Worm (Caenorhabditis elegans) whole organism, late embryonic: Measurements from ENCODE around the gene H20J04.1.

Source experiments
- F13H6.1 ChIP-seq: sonication (generic microtip); optimal IDR thresholded peaks from 2 replicates; lab custom pipeline; 2016; ENCODE audit warnings: missing genetic modification characterization, missing compliant biosample characterization
- ama-1 ChIP-seq: fragments of 150-350 bp; optimal IDR thresholded peaks from 2 replicates; lab custom pipeline; 2014
- eyg-1 ChIP-seq: sonication (generic microtip); optimal IDR thresholded peaks from 2 replicates; lab custom pipeline; 2016; ENCODE audit warnings: missing genotype, missing genetic modification characterization, missing compliant biosample characterization
- odd-2 ChIP-seq: sonication (generic microtip); optimal IDR thresholded peaks from 2 replicates; lab custom pipeline; 2017; ENCODE audit warnings: antibody characterized with exemption, mild to moderate bottlenecking, missing genetic modification characterization, missing compliant biosample characterization
- sox-4 ChIP-seq: sonication (generic microtip); optimal IDR thresholded peaks from 2 replicates; lab custom pipeline; 2017; ENCODE audit warnings: mild to moderate bottlenecking, missing genetic modification characterization, inconsistent platforms, missing compliant biosample characterization
- unc-3 ChIP-seq, 2 experiments: fragments of 200-800 bp in 1 of 2; sonication (Bioruptor generic) in 1 of 2; sonication (generic microtip) in 1 of 2; conservative IDR thresholded peaks in 1 of 2; optimal IDR thresholded peaks in 1 of 2; 2 replicates each; pipeline versions ENCODE4 v1.3.6 to Lab custom; 2016 to 2022; ENCODE audit warnings: missing compliant biosample characterization in 2 of 2, missing genetic modification characterization in 2 of 2, missing genetic modification reagents in 1 of 2

DNA sequence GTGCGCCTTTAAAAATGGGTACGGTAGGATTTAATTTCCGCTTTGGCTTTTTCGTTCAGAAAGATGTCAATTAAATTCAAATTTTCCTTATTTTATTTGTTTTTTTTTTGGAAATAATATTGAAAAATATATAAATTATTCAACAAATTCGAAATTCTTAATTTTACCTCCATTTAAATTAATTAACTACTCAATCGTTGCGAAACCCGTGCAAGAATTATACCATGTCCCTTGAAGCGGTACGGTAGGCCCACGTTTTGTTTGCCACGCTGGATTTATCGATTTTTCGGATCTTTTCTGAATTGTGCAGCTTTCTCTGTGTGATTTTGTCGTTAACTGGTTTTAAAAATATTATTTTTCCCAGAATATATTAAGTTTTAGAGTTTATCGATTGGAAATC is 35.0 kb upstream of the H20J04.1 start, which contains the start of gene Y52E8A.2:
- TF ChIP-seq ama-1 (no peak), unc-3 (GFP tag; conservative IDR thresholded peaks at IDR 0.05; lab: Robert Waterston, UW) (no peak), unc-3 (tag; optimal IDR thresholded peaks at IDR 0.05; lab: Kevin White, UChicago) (no peak), F13H6.1 (tag; lab: Kevin White, UChicago) (no peak), eyg-1 (tag; lab: Kevin White, UChicago) (no peak), sox-4 (tag; lab: Kevin White, UChicago) (no peak), odd-2 (tag; lab: Kevin White, UChicago) (no peak)
